Worm (Caenorhabditis elegans): ENCODE results near the gene Y54G2A.57.

Y54G2A.57 gene

DNA sequence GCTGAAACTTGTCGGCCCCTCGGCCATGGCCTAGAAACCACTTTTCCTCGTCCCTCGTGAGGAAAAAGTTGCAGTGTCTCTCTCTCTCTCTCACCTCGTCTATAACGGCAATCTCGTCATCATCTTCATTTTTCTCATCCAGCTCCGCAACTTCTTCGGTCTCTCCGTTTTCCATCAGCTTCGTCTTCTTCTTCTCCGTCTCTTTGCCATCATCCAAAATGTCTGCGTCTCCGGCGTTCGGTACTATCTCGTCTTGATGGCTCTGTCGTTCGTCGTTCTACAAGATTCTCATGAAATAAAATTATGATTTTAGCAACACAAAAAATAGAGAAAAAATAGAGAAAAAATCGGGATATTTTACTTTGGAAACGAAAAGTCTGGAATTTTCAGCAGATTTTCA is 31.8 kb downstream of the Y54G2A.57 start:
- TF ChIP-seq hmg-1.2 (GFP tag; IDR thresholded peaks at IDR 0.05) (peak; percentile 45; the same call in 1 of the 2 replicates), lin-26 (GFP tag; IDR thresholded peaks at IDR 0.05) (0 out of 2 replicates have a peak, but pooled peaks have one; percentile 28), snpc-1.1 (tag; optimal IDR thresholded peaks at IDR 0.05; ENCODE audit: insufficient read depth) (no peak), ceh-40 (GFP tag; IDR thresholded peaks at IDR 0.05) (no peak), lin-40 (tag; optimal IDR thresholded peaks at IDR 0.05) (no peak)

DNA sequence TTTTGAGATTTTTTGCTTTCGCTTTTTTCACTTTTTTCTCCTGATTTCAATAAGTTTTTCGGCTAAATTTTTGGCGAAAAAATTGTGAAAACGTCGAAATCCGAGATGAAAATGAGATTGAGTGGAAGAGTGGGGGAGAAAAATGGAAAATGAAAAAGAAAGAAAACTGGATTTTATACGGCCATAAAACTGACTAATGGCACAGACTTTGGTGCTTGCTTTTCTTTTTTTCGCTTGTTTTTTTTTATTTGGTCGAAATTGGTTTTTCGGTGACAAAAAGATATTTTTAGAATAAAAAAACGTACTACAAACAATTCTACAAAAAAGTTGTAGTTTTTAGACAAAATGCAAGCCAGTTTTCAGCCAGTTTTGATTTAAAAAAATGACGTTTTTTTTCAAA is 33.1 kb downstream of the Y54G2A.57 start:
- TF ChIP-seq rcor-1 (GFP tag; IDR thresholded peaks at IDR 0.05): no peak
- no peak for TF ChIP-seq dox-1 (GFP tag; IDR thresholded peaks at IDR 0.05)
- no peak for TF ChIP-seq zfh-2 (GFP tag; conservative IDR thresholded peaks at IDR 0.05)
- no peak for TF ChIP-seq nhr-90 (tag; optimal IDR thresholded peaks at IDR 0.05)
- no peak for TF ChIP-seq mxl-1 (tag; optimal IDR thresholded peaks at IDR 0.05)
- TF ChIP-seq madf-8 (GFP tag; conservative IDR thresholded peaks at IDR 0.05): no peak
- TF ChIP-seq ZK185.1 (tag; optimal IDR thresholded peaks at IDR 0.05; ENCODE audit: poor library complexity, severe bottlenecking): no peak
- TF ChIP-seq dpl-1 (GFP tag; optimal IDR thresholded peaks at IDR 0.05): no peak
- TF ChIP-seq F52B5.7 (tag; optimal IDR thresholded peaks at IDR 0.05): no peak
- TF ChIP-seq nfya-1 (tag; optimal IDR thresholded peaks at IDR 0.05; ENCODE audit: borderline replicate concordance, insufficient read depth): no peak
- TF ChIP-seq chd-7 (tag; optimal IDR thresholded peaks at IDR 0.05): no peak
- TF ChIP-seq hmg-1.2 (GFP tag; IDR thresholded peaks at IDR 0.05): no peak
- TF ChIP-seq ztf-28 (GFP tag; IDR thresholded peaks at IDR 0.05): no peak

DNA sequence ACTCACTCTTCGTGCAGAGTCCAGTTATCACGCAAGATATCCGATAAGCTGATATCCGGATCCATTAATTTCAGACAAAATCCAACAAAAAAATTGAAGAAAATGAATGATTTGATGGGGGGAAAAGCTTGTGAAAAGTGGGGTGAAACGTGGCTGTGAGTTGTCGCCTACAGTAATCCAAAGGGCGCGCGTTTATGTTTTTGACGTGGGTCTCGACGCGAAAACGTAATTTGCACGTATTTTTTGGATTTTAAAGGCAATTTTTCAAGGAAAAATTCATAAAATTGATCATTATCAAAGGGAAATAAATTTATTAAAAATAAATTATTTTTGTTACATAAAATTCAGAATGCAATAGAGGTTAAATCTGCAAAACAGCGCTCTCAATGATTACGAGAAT is 39.1 kb downstream of the Y54G2A.57 start, which contains the start of gene Y54G2A.73:
TSS of gene Y54G2A.73 (minus strand) at position 65 of the 400 bp plus-strand sequence.
- TF ChIP-seq die-1 (tag; optimal IDR thresholded peaks at IDR 0.05) (no peak), F33H1.4 (GFP tag; IDR thresholded peaks at IDR 0.05) (peak; percentile 80), pha-4 (tag; optimal IDR thresholded peaks at IDR 0.05) (no peak), nhr-27 (tag; optimal IDR thresholded peaks at IDR 0.05) (no peak), ztf-3 (GFP tag; optimal IDR thresholded peaks at IDR 0.05) (no peak), tlf-1 (GFP tag; optimal IDR thresholded peaks at IDR 0.05) (no peak), B0019.2 (GFP tag; conservative IDR thresholded peaks at IDR 0.05) (no peak), T26A5.8 (tag; optimal IDR thresholded peaks at IDR 0.05) (no peak), xnd-1 (tag; optimal IDR thresholded peaks at IDR 0.05) (peak; percentile 50), ztf-28 (GFP tag; IDR thresholded peaks at IDR 0.05) (no peak), madf-6 (GFP tag; IDR thresholded peaks at IDR 0.05) (peak; percentile 54), D2030.7 (GFP tag; IDR thresholded peaks at IDR 0.05) (peak; percentile 24; the same call in 1 of the 2 replicates), F23B12.7 (tag; optimal IDR thresholded peaks at IDR 0.05; ENCODE audit: insufficient read depth) (no peak), hmg-20 (GFP tag; IDR thresholded peaks at IDR 0.05) (no peak), gei-17 (GFP tag; optimal IDR thresholded peaks at IDR 0.05) (no peak), F52B5.7 (tag; optimal IDR thresholded peaks at IDR 0.05) (no peak), cebp-1 (GFP tag; IDR thresholded peaks at IDR 0.05) (no peak), cebp-1 (tag; optimal IDR thresholded peaks at IDR 0.05) (no peak), ceh-100 (GFP tag; IDR thresholded peaks at IDR 0.05) (no peak), egl-18 (GFP tag; IDR thresholded peaks at IDR 0.05) (no peak), ceh-40 (GFP tag; IDR thresholded peaks at IDR 0.05) (no peak), madf-8 (GFP tag; conservative IDR thresholded peaks at IDR 0.05) (peak; percentile 50; the same call in 1 of the 2 replicates), lag-1 (GFP tag; IDR thresholded peaks at IDR 0.05) (no peak), zim-3 (tag; optimal IDR thresholded peaks at IDR 0.05) (no peak), pbrm-1 (GFP tag; IDR thresholded peaks at IDR 0.05) (no peak), dpff-1 (tag; optimal IDR thresholded peaks at IDR 0.05) (no peak), F57C9.4 (tag; optimal IDR thresholded peaks at IDR 0.05) (no peak), ceh-58 (GFP tag; IDR thresholded peaks at IDR 0.05) (no peak), let-526 (GFP tag; IDR thresholded peaks at IDR 0.05) (no peak), madf-10 (tag; optimal IDR thresholded peaks at IDR 0.05) (no peak), let-607 (tag; optimal IDR thresholded peaks at IDR 0.05) (no peak), aptf-3 (GFP tag; IDR thresholded peaks at IDR 0.05) (no peak), sptf-2 (GFP tag; optimal IDR thresholded peaks at IDR 0.05) (no peak)

Measured in whole organism, young adult.